Worm (Caenorhabditis elegans) whole organism, L4 larva: Measurements from ENCODE around the gene srj-40.

Experiments
- F49E8.2 ChIP-seq: sonication (generic microtip); optimal IDR thresholded peaks from 2 replicates; lab custom pipeline; 2016; ENCODE audit warnings: missing compliant biosample characterization, mild to moderate bottlenecking, missing genetic modification characterization, borderline replicate concordance
- R02D3.7 ChIP-seq: fragments of 150-350 bp; sonication (generic microtip); optimal IDR thresholded peaks from 3 replicates; lab custom pipeline; 2014; ENCODE audit warnings: missing biosample characterization, missing genetic modification characterization
- Y5F2A.4 ChIP-seq: fragments of 200-800 bp; sonication (Bioruptor generic); optimal IDR thresholded peaks from 2 replicates; lab custom pipeline; 2018; ENCODE audit warnings: mild to moderate bottlenecking, missing genetic modification characterization, missing compliant biosample characterization
- ces-1 ChIP-seq: fragments of 150-350 bp; sonication (generic microtip); optimal IDR thresholded peaks from 4 replicates; lab custom pipeline; 2014; ENCODE audit warnings: missing biosample characterization, missing genetic modification reagents, missing genetic modification characterization
- daf-8 ChIP-seq: fragments of 200-800 bp; sonication (Bioruptor generic); IDR thresholded peaks from 2 replicates; pipeline ENCODE4 v1.3.6; 2022; ENCODE audit warnings: missing genetic modification characterization, missing compliant biosample characterization
- lin-15B ChIP-seq: fragments of 150-350 bp; sonication (generic microtip); optimal IDR thresholded peaks from 3 replicates; lab custom pipeline; 2014; ENCODE audit warnings: missing biosample characterization, missing genetic modification characterization
- lin-39 ChIP-seq: fragments of 150-350 bp; optimal IDR thresholded peaks from 2 replicates; lab custom pipeline; 2014; ENCODE audit warnings: missing biosample characterization, missing genetic modification reagents, missing genetic modification characterization
- madf-5 ChIP-seq, 2 experiments: fragments of 200-800 bp; sonication (Bioruptor generic); IDR thresholded peaks; 2 replicates each; pipeline ENCODE4 v1.3.6; 2022; ENCODE audit warnings: missing compliant biosample characterization in 2 of 2, missing genetic modification characterization in 2 of 2
- mdt-29 ChIP-seq: fragments of 200-800 bp; sonication (Bioruptor generic); IDR thresholded peaks from 2 replicates; pipeline ENCODE4 v1.3.6; 2022; ENCODE audit warnings: missing genetic modification reagents, missing genetic modification characterization, missing compliant biosample characterization
- nhr-25 ChIP-seq: sonication (generic microtip); optimal IDR thresholded peaks from 2 replicates; lab custom pipeline; 2017; ENCODE audit warnings: missing genetic modification characterization, mild to moderate bottlenecking, missing compliant biosample characterization, antibody characterized with exemption, moderate library complexity, borderline replicate concordance; ENCODE audit not compliant: insufficient read depth
- nhr-77 ChIP-seq: fragments of 150-350 bp; optimal IDR thresholded peaks from 2 replicates; lab custom pipeline; 2014; ENCODE audit warnings: missing biosample characterization, missing genetic modification characterization
- snpc-4 ChIP-seq: fragments of 150-350 bp; optimal IDR thresholded peaks from 2 replicates; lab custom pipeline; 2014; ENCODE audit warnings: missing biosample characterization, missing genetic modification characterization
- ztf-11 ChIP-seq: fragments of 150-350 bp; optimal IDR thresholded peaks from 2 replicates; lab custom pipeline; 2014; ENCODE audit warnings: missing biosample characterization, missing genetic modification characterization

- TF ChIP-seq R02D3.7 (tag; lab: Kevin White, UChicago) = no peak
- no peak for TF ChIP-seq nhr-25 (tag; lab: Kevin White, UChicago)
- no peak for TF ChIP-seq daf-8 (GFP tag; lab: Robert Waterston, UW)
- TF ChIP-seq F49E8.2 = no peak
- no peak for TF ChIP-seq lin-15B (tag; lab: Kevin White, UChicago)
- TF ChIP-seq snpc-4 = no peak
- no peak for TF ChIP-seq mdt-29 (GFP tag; lab: Robert Waterston, UW)
- no peak for TF ChIP-seq nhr-77 (tag; lab: Kevin White, UChicago)
- TF ChIP-seq ztf-11 = no peak
- no peak for TF ChIP-seq ces-1 (GFP tag; lab: Kevin White, UChicago)
- TF ChIP-seq madf-5 (GFP tag; IDR thresholded peaks at IDR 0.05; lab: Robert Waterston, UW) = no peak
- TF ChIP-seq Y5F2A.4 = no peak
- no peak for TF ChIP-seq lin-39 (tag; lab: Kevin White, UChicago)
Observed at ce11 chrV:4129604-4130003, 27.9 kb downstream of the srj-40 start, which contains the start of gene phat-4.
